Fruit fly (Drosophila melanogaster): Measurements from ENCODE around the gene AhcyL2.

dm6 chr3R:16984221-16984620 is 2.3 kb upstream of the AhcyL2 start:
- TF ChIP-seq lola (GFP tag; optimal IDR thresholded peaks at IDR 0.05) (no peak), CG7357 (GFP tag; IDR thresholded peaks at IDR 0.05) (no peak), HLH4C (GFP tag; IDR thresholded peaks at IDR 0.05; ENCODE audit: partially characterized antibody) (no peak)

Data from whole organism, embryonic.